Worm (Caenorhabditis elegans) whole organism, midembryonic: ENCODE results near the gene K02G10.15.

Experiments
- T22C8.4 ChIP-seq: fragments of 200-800 bp; sonication (Bioruptor generic); IDR thresholded peaks from 2 replicates; pipeline ENCODE4 v1.3.6; 2022; ENCODE audit warnings: missing genetic modification characterization, missing compliant biosample characterization
- cog-1 ChIP-seq: sonication (generic microtip); optimal IDR thresholded peaks from 2 replicates; lab custom pipeline; 2016; ENCODE audit warnings: missing genetic modification characterization, missing compliant biosample characterization
- flt-1 ChIP-seq: fragments of 200-800 bp; sonication (Bioruptor generic); IDR thresholded peaks from 2 replicates; pipeline ENCODE4 v1.3.6; 2022; ENCODE audit warnings: missing genetic modification characterization, missing compliant biosample characterization
- klf-2 ChIP-seq: fragments of 200-800 bp; sonication (Bioruptor generic); conservative IDR thresholded peaks from 2 replicates; pipeline ENCODE4 v1.3.6; 2022; ENCODE audit warnings: missing genetic modification reagents, missing genetic modification characterization, missing compliant biosample characterization
- med-1 ChIP-seq: sonication (generic microtip); optimal IDR thresholded peaks from 2 replicates; lab custom pipeline; 2017; ENCODE audit warnings: missing genetic modification characterization, mild to moderate bottlenecking, missing compliant biosample characterization, antibody characterized with exemption, missing genetic modification reagents; ENCODE audit not compliant: insufficient read depth
- ref-1 ChIP-seq: fragments of 200-800 bp; sonication (Bioruptor generic); conservative IDR thresholded peaks from 2 replicates; pipeline ENCODE4 v1.3.6; 2022; ENCODE audit warnings: missing genetic modification reagents, missing genetic modification characterization, missing compliant biosample characterization
- tab-1 ChIP-seq: fragments of 200-800 bp; sonication (Bioruptor generic); IDR thresholded peaks from 2 replicates; pipeline ENCODE4 v1.3.6; 2022; ENCODE audit warnings: missing genetic modification characterization, missing compliant biosample characterization
- ztf-23 ChIP-seq: fragments of 200-800 bp; sonication (Bioruptor generic); IDR thresholded peaks from 2 replicates; pipeline ENCODE4 v1.3.6; 2022; ENCODE audit warnings: missing genetic modification reagents, missing genetic modification characterization, missing compliant biosample characterization
- ztf-29 ChIP-seq: fragments of 200-800 bp; sonication (Bioruptor generic); IDR thresholded peaks from 2 replicates; pipeline ENCODE4 v1.3.6; 2022; ENCODE audit warnings: missing genetic modification reagents, missing genetic modification characterization, missing compliant biosample characterization

K02G10.15 gene

DNA sequence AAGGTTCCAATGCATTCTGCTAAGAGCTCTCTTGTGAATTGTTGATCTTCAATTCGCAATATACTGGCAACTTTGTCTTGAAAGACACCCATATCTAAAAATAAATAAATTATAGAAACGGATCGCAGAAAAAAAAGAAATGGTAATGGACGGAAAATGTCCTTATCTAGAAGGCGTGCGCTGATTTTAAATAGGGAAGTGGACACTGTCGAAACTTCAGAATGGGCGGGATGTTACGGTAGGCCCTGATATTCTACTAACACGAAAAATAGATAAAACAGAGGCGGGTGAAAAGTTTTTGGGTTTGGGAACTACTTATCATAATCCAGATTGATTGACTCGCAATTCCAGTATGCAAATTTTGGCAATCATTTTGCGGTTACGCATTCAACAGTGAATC, 22.4 kb upstream of the K02G10.15 start, which contains the start of gene aqp-8:
aqp-8 (minus strand) TSS at position 101 of the 400 bp plus-strand sequence.
- no peak for TF ChIP-seq T22C8.4
- TF ChIP-seq flt-1 (GFP tag; lab: Robert Waterston, UW): no peak
- no peak for TF ChIP-seq ztf-29 (GFP tag; lab: Robert Waterston, UW)
- no peak for TF ChIP-seq med-1 (GFP tag; lab: Kevin White, UChicago)
- no peak for TF ChIP-seq ref-1 (GFP tag; lab: Robert Waterston, UW)
- TF ChIP-seq tab-1 (GFP tag; lab: Robert Waterston, UW): no peak
- no peak for TF ChIP-seq ztf-23 (GFP tag; lab: Robert Waterston, UW)
- TF ChIP-seq cog-1 (tag; lab: Kevin White, UChicago): no peak
- TF ChIP-seq klf-2 (GFP tag; lab: Robert Waterston, UW): no peak

DNA sequence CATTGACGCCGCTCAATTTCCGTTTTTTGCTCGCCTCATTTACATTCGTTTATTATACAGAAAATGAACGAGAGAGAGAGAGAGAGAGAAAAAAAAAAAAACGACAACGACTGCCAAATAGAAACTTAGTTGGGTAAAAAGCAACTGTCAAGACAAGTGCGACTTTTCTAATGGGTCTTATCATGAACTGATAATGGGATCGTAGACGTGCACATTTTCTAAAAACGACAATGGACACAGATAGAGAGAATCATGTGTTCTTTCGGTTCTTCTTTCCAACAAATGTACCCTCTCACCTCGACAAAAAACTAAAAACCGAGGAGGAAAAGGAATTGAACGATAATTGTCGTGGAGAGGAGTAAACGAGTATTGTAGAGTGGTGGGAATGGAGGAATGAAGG, 17.6 kb upstream of the K02G10.15 start:
- TF ChIP-seq ztf-23 (GFP tag; lab: Robert Waterston, UW) (no peak), flt-1 (GFP tag; lab: Robert Waterston, UW) (no peak), cog-1 (tag; lab: Kevin White, UChicago) (no peak), med-1 (GFP tag; lab: Kevin White, UChicago) (no peak), T22C8.4 (no peak), klf-2 (GFP tag; lab: Robert Waterston, UW) (no peak), ztf-29 (GFP tag; lab: Robert Waterston, UW) (no peak), tab-1 (GFP tag; lab: Robert Waterston, UW) (no peak), ref-1 (GFP tag; lab: Robert Waterston, UW) (no peak)

DNA sequence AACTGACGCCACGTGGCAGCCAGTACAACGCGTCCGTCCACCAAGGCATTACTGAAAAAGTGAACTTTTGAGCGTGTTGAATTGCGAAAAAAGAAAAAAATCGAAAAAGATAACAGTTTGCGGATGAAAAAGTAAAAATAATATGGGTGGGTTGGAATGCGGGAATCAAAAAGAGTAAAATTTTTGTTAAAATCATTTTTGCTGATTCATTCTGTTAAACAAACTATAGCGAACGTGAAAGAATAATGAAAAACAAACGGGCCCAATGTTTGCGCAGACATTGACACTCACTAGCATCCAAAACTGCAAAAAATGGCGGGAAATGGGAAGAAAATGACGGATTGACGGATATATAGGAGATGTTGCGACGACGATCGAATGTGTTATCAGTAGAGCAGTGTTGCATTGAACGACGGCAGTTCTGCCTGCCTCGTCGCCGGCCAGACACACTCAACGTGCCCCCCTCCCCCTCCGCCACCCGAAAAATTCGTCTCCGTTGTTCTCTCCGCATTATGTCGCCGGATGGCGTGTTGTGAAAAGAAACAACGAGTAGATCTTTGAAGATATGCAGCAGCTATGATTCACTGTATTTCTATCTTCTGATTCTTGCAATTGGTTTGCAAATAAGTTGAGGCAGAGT, 17.0 kb upstream of the K02G10.15 start, which contains the start of gene hyl-2:
hyl-2 (minus strand) TSS at position 51 of the 640 bp plus-strand sequence.
- TF ChIP-seq ref-1 (GFP tag; lab: Robert Waterston, UW) (no peak), ztf-23 (GFP tag; lab: Robert Waterston, UW) (0 out of 2 replicates have a peak, but pooled peaks have one; percentile 31)

DNA sequence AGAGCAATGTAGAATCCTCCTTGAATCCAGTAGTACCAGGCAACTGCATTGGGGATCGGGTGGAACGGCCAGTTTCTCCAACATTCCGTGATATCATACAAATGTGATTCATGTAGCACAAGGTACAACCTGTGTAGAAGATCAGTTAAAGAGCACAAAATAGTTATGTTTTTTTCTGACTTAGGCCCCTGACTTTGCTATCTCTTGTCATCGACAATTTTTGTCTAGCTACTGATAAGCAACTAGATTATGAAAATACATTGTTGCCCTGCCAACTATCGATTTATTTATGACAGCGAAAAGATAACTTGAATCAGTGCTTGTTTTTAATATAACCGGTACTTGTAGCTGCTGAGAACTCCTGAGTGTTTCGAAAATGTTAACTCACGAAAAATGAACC, 15.8 kb upstream of the K02G10.15 start:
- no peak for TF ChIP-seq ztf-29 (GFP tag; lab: Robert Waterston, UW)
- no peak for TF ChIP-seq cog-1 (tag; lab: Kevin White, UChicago)
- no peak for TF ChIP-seq tab-1 (GFP tag; lab: Robert Waterston, UW)
- TF ChIP-seq ztf-23 (GFP tag; lab: Robert Waterston, UW): no peak
- TF ChIP-seq med-1 (GFP tag; lab: Kevin White, UChicago): no peak
- TF ChIP-seq T22C8.4: no peak
- TF ChIP-seq flt-1 (GFP tag; lab: Robert Waterston, UW): no peak
- no peak for TF ChIP-seq klf-2 (GFP tag; lab: Robert Waterston, UW)
- no peak for TF ChIP-seq ref-1 (GFP tag; lab: Robert Waterston, UW)

- TF ChIP-seq tab-1 (GFP tag; lab: Robert Waterston, UW) (no peak), cog-1 (tag; lab: Kevin White, UChicago) (no peak), med-1 (GFP tag; lab: Kevin White, UChicago) (no peak), klf-2 (GFP tag; lab: Robert Waterston, UW) (no peak), ztf-23 (GFP tag; lab: Robert Waterston, UW) (no peak), ztf-29 (GFP tag; lab: Robert Waterston, UW) (no peak), T22C8.4 (no peak), ref-1 (GFP tag; lab: Robert Waterston, UW) (no peak), flt-1 (GFP tag; lab: Robert Waterston, UW) (no peak)
Measured at ce11 chrX:4694611-4695370, 12.3 kb upstream of the K02G10.15 start.

DNA sequence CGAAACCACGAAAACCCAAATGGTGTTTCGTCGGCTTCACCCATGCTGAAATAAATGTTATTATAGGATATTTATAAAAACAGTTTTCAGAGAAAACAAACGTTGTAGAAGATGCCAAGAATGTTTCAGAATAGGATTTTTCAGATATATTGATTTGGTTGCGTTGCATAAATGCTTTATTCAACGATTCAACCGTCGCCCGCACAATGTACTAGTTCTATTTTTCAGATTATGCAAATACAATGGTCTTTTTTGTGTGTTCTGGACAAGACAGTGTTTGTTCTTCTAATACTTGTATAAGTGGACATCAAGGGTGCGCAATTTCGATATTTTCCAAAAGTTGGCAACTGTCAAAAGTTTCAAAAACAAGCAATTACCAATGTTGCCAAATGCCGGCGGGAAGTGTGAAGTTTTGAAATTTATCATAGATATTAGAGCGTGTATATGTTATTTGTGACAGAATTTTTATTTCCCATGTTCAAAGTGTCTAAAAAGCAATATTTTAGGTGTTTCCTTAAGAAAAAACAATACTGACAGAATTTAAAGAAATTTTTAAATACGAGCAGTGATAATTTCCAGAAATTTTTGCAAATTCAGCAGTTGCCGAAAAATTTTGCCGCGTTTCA, 8.7 kb upstream of the K02G10.15 start, which contains the start of gene K02G10.5:
K02G10.5 (minus strand) TSS at position 51 of the 626 bp plus-strand sequence.
- TF ChIP-seq flt-1 (GFP tag; lab: Robert Waterston, UW) (no peak), tab-1 (GFP tag; lab: Robert Waterston, UW) (no peak), ref-1 (GFP tag; lab: Robert Waterston, UW) (no peak), med-1 (GFP tag; lab: Kevin White, UChicago) (no peak), ztf-23 (GFP tag; lab: Robert Waterston, UW) (no peak), cog-1 (tag; lab: Kevin White, UChicago) (no peak), ztf-29 (GFP tag; lab: Robert Waterston, UW) (no peak), klf-2 (GFP tag; lab: Robert Waterston, UW) (no peak), T22C8.4 (no peak)

DNA sequence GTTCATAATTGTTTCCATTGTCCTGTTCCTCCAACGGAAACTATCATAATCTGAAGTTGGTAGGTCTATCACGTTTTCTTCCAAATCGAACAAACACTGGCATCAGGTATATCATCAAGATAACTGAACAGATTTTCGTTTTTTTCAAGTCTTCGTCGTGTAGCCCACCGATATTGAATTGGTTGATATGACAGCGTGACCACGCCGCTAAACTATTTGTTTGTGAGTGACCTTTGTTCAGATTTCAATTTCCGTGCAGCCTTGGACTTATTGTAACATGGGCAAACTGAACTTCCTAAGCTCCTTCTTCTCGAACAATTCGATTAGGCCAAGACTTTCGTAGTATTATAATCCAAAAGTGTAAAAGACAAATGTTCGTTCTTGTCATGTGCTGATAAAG, 3.1 kb upstream of the K02G10.15 start:
- no peak for TF ChIP-seq ztf-29 (GFP tag; lab: Robert Waterston, UW)
- no peak for TF ChIP-seq klf-2 (GFP tag; lab: Robert Waterston, UW)
- TF ChIP-seq cog-1 (tag; lab: Kevin White, UChicago): no peak

- TF ChIP-seq klf-2 (GFP tag; lab: Robert Waterston, UW): no peak
- no peak for TF ChIP-seq T22C8.4
- TF ChIP-seq med-1 (GFP tag; lab: Kevin White, UChicago): no peak
- TF ChIP-seq ztf-23 (GFP tag; lab: Robert Waterston, UW): no peak
- TF ChIP-seq ztf-29 (GFP tag; lab: Robert Waterston, UW): no peak
- TF ChIP-seq flt-1 (GFP tag; lab: Robert Waterston, UW): no peak
- no peak for TF ChIP-seq cog-1 (tag; lab: Kevin White, UChicago)
- TF ChIP-seq ref-1 (GFP tag; lab: Robert Waterston, UW): no peak
- no peak for TF ChIP-seq tab-1 (GFP tag; lab: Robert Waterston, UW)
Measured at ce11 chrX:4678029-4678428, 4.5 kb downstream of the K02G10.15 start, which contains the start of gene flp-11. Gene flp-11, minus strand, starts transcription at chrX:4678129.
